Worm (Caenorhabditis elegans) whole organism, L2 larva: Measurements from ENCODE around the gene str-178.

Experiments
- C34F6.9 ChIP-seq: fragments of 150-350 bp; optimal IDR thresholded peaks from 2 replicates; lab custom pipeline; 2014; ENCODE audit warnings: missing biosample characterization, missing genetic modification characterization
- R02D3.7 ChIP-seq: fragments of 150-350 bp; optimal IDR thresholded peaks from 2 replicates; lab custom pipeline; 2014; ENCODE audit warnings: missing biosample characterization, missing genetic modification characterization
- ZK546.5 ChIP-seq: sonication (generic microtip); optimal IDR thresholded peaks from 2 replicates; lab custom pipeline; 2017; ENCODE audit warnings: missing biosample characterization, missing genetic modification characterization
- alr-1 ChIP-seq: fragments of 150-350 bp; optimal IDR thresholded peaks from 2 replicates; lab custom pipeline; 2014; ENCODE audit warnings: missing biosample characterization, missing genetic modification characterization
- ama-1 ChIP-seq: fragments of 150-350 bp; optimal IDR thresholded peaks from 2 replicates; lab custom pipeline; 2018; ENCODE audit warnings: inconsistent platforms
- blmp-1 ChIP-seq: sonication (generic microtip); optimal IDR thresholded peaks from 2 replicates; lab custom pipeline; 2017; ENCODE audit warnings: missing genetic modification characterization, mild to moderate bottlenecking, missing compliant biosample characterization, antibody characterized with exemption, moderate library complexity; ENCODE audit not compliant: insufficient read depth
- crh-2 ChIP-seq: sonication (generic microtip); optimal IDR thresholded peaks from 2 replicates; lab custom pipeline; 2017; ENCODE audit warnings: missing biosample characterization, missing genetic modification characterization
- dmd-4 ChIP-seq: sonication (generic microtip); optimal IDR thresholded peaks from 2 replicates; lab custom pipeline; 2017; ENCODE audit warnings: missing biosample characterization, missing genetic modification characterization
- egl-27 ChIP-seq: sonication (generic microtip); optimal IDR thresholded peaks from 3 replicates; lab custom pipeline; 2017; ENCODE audit warnings: missing biosample characterization, missing genetic modification reagents, missing genetic modification characterization
- elt-3 ChIP-seq: sonication (generic microtip); optimal IDR thresholded peaks from 2 replicates; lab custom pipeline; 2017; ENCODE audit warnings: missing biosample characterization, missing genetic modification characterization
- fos-1 ChIP-seq: fragments of 150-350 bp; optimal IDR thresholded peaks from 2 replicates; lab custom pipeline; 2014; ENCODE audit warnings: missing biosample characterization, missing genetic modification characterization
- lin-13 ChIP-seq: fragments of 150-350 bp; optimal IDR thresholded peaks from 2 replicates; lab custom pipeline; 2014; ENCODE audit warnings: missing biosample characterization, missing genetic modification reagents, missing genetic modification characterization
- lin-39 ChIP-seq: fragments of 150-350 bp; optimal IDR thresholded peaks from 2 replicates; lab custom pipeline; 2014; ENCODE audit warnings: missing biosample characterization, missing genetic modification reagents, missing genetic modification characterization
- lsy-2 ChIP-seq, 2 experiments: fragments of 150-350 bp in 1 of 2; sonication (generic microtip) in 1 of 2; optimal IDR thresholded peaks; 2 replicates each; lab custom pipeline; 2014 to 2017; ENCODE audit warnings: missing biosample characterization in 2 of 2, missing genetic modification characterization in 2 of 2
- mbf-1 ChIP-seq: sonication (generic microtip); optimal IDR thresholded peaks from 2 replicates; lab custom pipeline; 2017; ENCODE audit warnings: missing biosample characterization, missing genetic modification characterization
- mdl-1 ChIP-seq, 2 experiments: fragments of 150-350 bp in 1 of 2; sonication (generic microtip) in 1 of 2; optimal IDR thresholded peaks; 2 replicates each; lab custom pipeline; 2017; ENCODE audit warnings: missing biosample characterization in 2 of 2, missing genetic modification characterization in 2 of 2
- nhr-11 ChIP-seq: fragments of 150-350 bp; optimal IDR thresholded peaks from 2 replicates; lab custom pipeline; 2014; ENCODE audit warnings: missing biosample characterization, missing genetic modification characterization
- nhr-12 ChIP-seq: fragments of 150-350 bp; optimal IDR thresholded peaks from 2 replicates; lab custom pipeline; 2014; ENCODE audit warnings: missing biosample characterization, missing genetic modification characterization
- nhr-129 ChIP-seq: fragments of 150-350 bp; optimal IDR thresholded peaks from 2 replicates; lab custom pipeline; 2014; ENCODE audit warnings: missing biosample characterization, missing genetic modification characterization
- nhr-23 ChIP-seq: fragments of 150-350 bp; optimal IDR thresholded peaks from 2 replicates; lab custom pipeline; 2014; ENCODE audit warnings: missing biosample characterization, missing genetic modification reagents, missing genetic modification characterization
- nhr-237 ChIP-seq: fragments of 150-350 bp; optimal IDR thresholded peaks from 2 replicates; lab custom pipeline; 2014; ENCODE audit warnings: missing biosample characterization, missing genetic modification characterization
- nhr-6 ChIP-seq: fragments of 150-350 bp; optimal IDR thresholded peaks from 2 replicates; lab custom pipeline; 2014; ENCODE audit warnings: missing biosample characterization, missing genetic modification characterization
- sem-4 ChIP-seq: fragments of 150-350 bp; optimal IDR thresholded peaks from 2 replicates; lab custom pipeline; 2014; ENCODE audit warnings: missing biosample characterization, missing genetic modification reagents, missing genetic modification characterization
- skn-1 ChIP-seq: sonication (generic microtip); optimal IDR thresholded peaks from 2 replicates; lab custom pipeline; 2017; ENCODE audit warnings: missing biosample characterization, missing genetic modification characterization
- sma-3 ChIP-seq: sonication (generic microtip); optimal IDR thresholded peaks from 2 replicates; lab custom pipeline; 2016; ENCODE audit warnings: missing genetic modification reagents, missing genetic modification characterization, missing compliant biosample characterization
- snpc-4 ChIP-seq: fragments of 150-350 bp; optimal IDR thresholded peaks from 2 replicates; lab custom pipeline; 2014; ENCODE audit warnings: missing biosample characterization, missing genetic modification characterization
- unc-39 ChIP-seq: fragments of 150-350 bp; optimal IDR thresholded peaks from 2 replicates; lab custom pipeline; 2014; ENCODE audit warnings: missing biosample characterization, missing genetic modification characterization
- unc-55 ChIP-seq: fragments of 150-350 bp; sonication (generic microtip); optimal IDR thresholded peaks from 3 replicates; lab custom pipeline; 2014; ENCODE audit warnings: missing biosample characterization, missing genetic modification reagents, missing genetic modification characterization
- unc-62 ChIP-seq: fragments of 150-350 bp; optimal IDR thresholded peaks from 2 replicates; lab custom pipeline; 2014; ENCODE audit warnings: missing biosample characterization, missing genetic modification reagents, missing genetic modification characterization
- zag-1 ChIP-seq: fragments of 150-350 bp; optimal IDR thresholded peaks from 2 replicates; lab custom pipeline; 2014; ENCODE audit warnings: missing biosample characterization, missing genetic modification characterization
- ztf-1 ChIP-seq: fragments of 200-800 bp; sonication (Bioruptor generic); conservative IDR thresholded peaks from 2 replicates; pipeline ENCODE4 v1.3.6; 2022; ENCODE audit warnings: missing genetic modification characterization, missing compliant biosample characterization
- ztf-11 ChIP-seq: sonication (generic microtip); optimal IDR thresholded peaks from 2 replicates; lab custom pipeline; 2017; ENCODE audit warnings: missing biosample characterization, missing genetic modification characterization

str-178 gene

ce11 chrV:12697364-12697901, 18.9 kb downstream of the str-178 start, which contains the start of gene istr-1:
Gene istr-1 (plus strand): TSS chrV:12697858.
- TF ChIP-seq C34F6.9 (tag; lab: Kevin White, UChicago), result peak; percentile 66
- no peak for TF ChIP-seq nhr-6 (tag; lab: Kevin White, UChicago)
- TF ChIP-seq unc-62 (GFP tag; lab: Kevin White, UChicago), result no peak
- TF ChIP-seq alr-1 (tag; lab: Kevin White, UChicago), result no peak
- TF ChIP-seq sma-3 (GFP tag; lab: Kevin White, UChicago), result no peak
- no peak for TF ChIP-seq blmp-1
- TF ChIP-seq nhr-129 (tag; lab: Kevin White, UChicago), result peak; percentile 33
- peak; percentile 11 for TF ChIP-seq skn-1 (tag; lab: Kevin White, UChicago)
- peak; percentile 12 for TF ChIP-seq fos-1
- no peak for TF ChIP-seq elt-3 (tag; lab: Kevin White, UChicago)
- peak; percentile 34 for TF ChIP-seq unc-55 (GFP tag; lab: Kevin White, UChicago)

ce11 chrV:12696790-12697189, 19.6 kb downstream of the str-178 start:
- TF ChIP-seq ZK546.5, result no peak
- TF ChIP-seq unc-39, result no peak
- TF ChIP-seq blmp-1, result no peak
- TF ChIP-seq, all 48 proteins: peak for 0

- TF ChIP-seq C34F6.9 (tag; lab: Kevin White, UChicago) (peak; percentile 15), unc-55 (GFP tag; lab: Kevin White, UChicago) (peak; percentile 5), lin-13 (GFP tag; lab: Kevin White, UChicago) (no peak), mbf-1 (tag; lab: Kevin White, UChicago) (no peak)
Measured at ce11 chrV:12695968-12696367, 20.4 kb downstream of the str-178 start, which contains the start of gene K10C8.4. Gene K10C8.4 (plus strand): TSS chrV:12696268.

- TF ChIP-seq elt-3 (tag; lab: Kevin White, UChicago) (no peak), zag-1 (tag; lab: Kevin White, UChicago) (no peak), ztf-11 (tag; lab: Kevin White, UChicago) (no peak), sem-4 (no peak), alr-1 (tag; lab: Kevin White, UChicago) (no peak), lsy-2 (tag; optimal IDR thresholded peaks at IDR 0.05; lab: Kevin White, UChicago) (no peak), nhr-237 (tag; lab: Kevin White, UChicago) (no peak), crh-2 (tag; lab: Kevin White, UChicago) (no peak), skn-1 (tag; lab: Kevin White, UChicago) (no peak), unc-39 (no peak), nhr-23 (tag; lab: Kevin White, UChicago) (no peak), nhr-11 (tag; lab: Kevin White, UChicago) (no peak), sma-3 (GFP tag; lab: Kevin White, UChicago) (no peak), R02D3.7 (tag; lab: Kevin White, UChicago) (no peak), ama-1 (no peak), lin-39 (no peak)
Measured at ce11 chrV:12695155-12695554, 21.2 kb downstream of the str-178 start, which contains the start of gene parn-1. Gene parn-1 (minus strand): TSS chrV:12695255.

ce11 chrV:12683205-12683604, 33.1 kb downstream of the str-178 start:
- no peak for TF ChIP-seq unc-62 (GFP tag; lab: Kevin White, UChicago)
- peak; percentile 3 for TF ChIP-seq fos-1
- no peak for TF ChIP-seq elt-3 (tag; lab: Kevin White, UChicago)
- TF ChIP-seq mdl-1 (tag; optimal IDR thresholded peaks at IDR 0.05; lab: Kevin White, UChicago), result no peak

ce11 chrV:12679807-12680206, 36.5 kb downstream of the str-178 start, which contains the start of gene frpr-15:
Gene frpr-15 (plus strand): TSS chrV:12680107.
- no peak for TF ChIP-seq dmd-4 (tag; lab: Kevin White, UChicago)
- TF ChIP-seq mbf-1 (tag; lab: Kevin White, UChicago), result no peak
- no peak for TF ChIP-seq egl-27
- no peak for TF ChIP-seq lsy-2 (tag; optimal IDR thresholded peaks at IDR 0.05; lab: Kevin White, UChicago)
- TF ChIP-seq nhr-12 (tag; lab: Kevin White, UChicago), result no peak
- no peak for TF ChIP-seq snpc-4 (tag; lab: Kevin White, UChicago)
- no peak for TF ChIP-seq ztf-1 (GFP tag; lab: Robert Waterston, UW)
